Worm (Caenorhabditis elegans) whole organism, L4/young adult: ENCODE measurements around the gene W03B1.5.

Experiments used
- W03F9.2 ChIP-seq: fragments of 150-350 bp; optimal IDR thresholded peaks from 2 replicates; lab custom pipeline; 2014; ENCODE audit warnings: missing biosample characterization, missing genetic modification characterization
- dao-5 ChIP-seq: sonication (generic microtip); optimal IDR thresholded peaks from 2 replicates; lab custom pipeline; 2016; ENCODE audit warnings: missing genotype, missing genetic modification characterization, moderate library complexity, missing compliant biosample characterization
- him-1 ChIP-seq: sonication (generic microtip); optimal IDR thresholded peaks from 2 replicates; lab custom pipeline; 2016; ENCODE audit warnings: missing genotype, missing genetic modification reagents, missing genetic modification characterization, missing compliant biosample characterization

- no peak for TF ChIP-seq him-1
- TF ChIP-seq dao-5 (tag; lab: Kevin White, UChicago): no peak
- no peak for TF ChIP-seq W03F9.2 (tag; lab: Kevin White, UChicago)
These were observed 50.2 kb downstream of the W03B1.5 start for ce11 chrIV:4398420-4398819.
